Worm (Caenorhabditis elegans): ENCODE measurements around the gene mec-4.
"Not testable (repeated sequence)": the region's sequence is repeated elsewhere in the genome, so short reads cannot be mapped to it uniquely, and the experiment has no call there.

The mec-4 gene

DNA sequence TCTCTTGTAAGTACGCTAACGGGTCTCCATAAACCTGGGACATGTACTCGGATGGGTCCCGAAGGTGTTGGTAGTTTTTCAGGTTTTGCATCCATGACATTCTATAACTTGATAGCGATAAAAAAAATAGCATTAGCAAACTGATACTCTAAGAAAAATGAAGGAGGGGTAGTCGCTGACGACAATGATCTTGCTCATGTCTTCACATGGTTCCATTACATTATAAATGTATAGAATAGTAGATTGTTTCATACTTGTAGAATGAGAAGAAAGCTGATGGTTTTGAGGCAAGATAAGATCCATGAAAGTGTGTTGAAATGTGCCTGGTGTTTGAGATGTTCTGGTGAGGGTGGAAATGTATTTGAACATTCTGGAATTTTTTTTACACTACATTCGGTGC is at the start of gene mec-4:
Gene mec-4 (minus strand): TSS at position 101 of the 400 bp plus-strand sequence.
- TF ChIP-seq W03F9.2 (tag; optimal IDR thresholded peaks at IDR 0.05) (no peak), dao-5 (tag; optimal IDR thresholded peaks at IDR 0.05) (no peak), him-1 (tag; optimal IDR thresholded peaks at IDR 0.05) (no peak)

DNA sequence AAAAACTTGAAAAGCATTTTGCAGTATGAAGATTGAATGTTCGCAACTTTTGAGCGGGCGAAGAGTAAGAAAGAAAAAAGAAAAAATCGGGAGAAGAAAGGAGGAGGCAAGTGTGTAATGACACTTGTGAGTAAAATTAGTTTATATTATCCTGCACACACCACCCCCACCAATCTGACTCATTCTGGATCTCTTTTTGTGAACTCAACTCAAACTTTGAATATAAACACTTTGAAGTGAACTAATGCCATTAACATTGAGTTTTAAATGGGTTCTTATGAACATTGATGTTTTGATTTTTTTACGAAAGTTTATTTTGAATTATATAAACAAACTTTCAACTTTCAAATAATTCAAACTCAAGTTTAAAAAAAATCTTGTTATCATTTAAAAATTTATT is 38.0 kb upstream of the mec-4 start, which contains the start of gene F41G4.8:
Gene F41G4.8 (minus strand): TSS at position 101 of the 400 bp plus-strand sequence.
- TF ChIP-seq dao-5 (tag; optimal IDR thresholded peaks at IDR 0.05) (no peak), him-1 (tag; optimal IDR thresholded peaks at IDR 0.05) (no peak), W03F9.2 (tag; optimal IDR thresholded peaks at IDR 0.05) (no peak)

DNA sequence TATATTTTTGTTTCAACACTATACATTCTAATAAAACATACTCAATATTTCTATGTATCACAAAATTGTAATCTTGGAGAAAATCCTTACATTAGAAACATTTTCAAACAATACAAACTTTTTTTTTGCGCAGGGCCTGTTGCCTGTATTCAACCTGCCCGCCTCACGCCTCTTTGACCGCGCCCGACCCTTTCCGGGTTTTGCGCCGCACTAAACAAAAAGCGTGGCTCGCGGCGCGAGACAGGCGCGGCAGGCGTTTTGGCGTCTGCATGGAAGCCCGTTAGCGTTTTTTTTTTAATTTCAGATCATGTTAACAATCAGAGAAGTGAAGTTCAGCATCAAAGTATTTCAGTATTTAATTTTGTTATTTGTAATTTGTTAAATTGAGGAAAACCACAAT is 36.0 kb upstream of the mec-4 start:
- TF ChIP-seq W03F9.2 (tag; optimal IDR thresholded peaks at IDR 0.05), result no peak
- TF ChIP-seq dao-5 (tag; optimal IDR thresholded peaks at IDR 0.05), result no peak
- TF ChIP-seq him-1 (tag; optimal IDR thresholded peaks at IDR 0.05), result no peak

DNA sequence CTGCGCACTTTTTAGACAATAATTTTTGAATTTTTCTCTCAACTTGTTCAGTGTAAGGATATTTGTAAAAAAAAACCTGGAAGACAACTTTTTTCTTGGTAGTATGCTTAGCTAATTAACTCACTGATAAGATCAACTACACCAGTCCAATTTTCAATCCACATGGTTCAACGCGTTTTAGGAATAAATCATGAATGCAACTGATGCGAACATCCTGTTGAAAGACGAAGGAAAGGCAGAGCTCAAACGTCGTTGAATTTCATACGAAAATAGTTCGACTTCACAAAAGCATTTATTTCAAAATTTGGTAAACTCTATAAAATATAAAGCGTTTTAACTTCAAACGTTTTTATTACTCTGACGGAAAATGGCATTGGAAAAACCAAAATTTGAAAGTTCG is 33.8 kb upstream of the mec-4 start, which contains the start of gene dyla-1:
Gene dyla-1 (plus strand): TSS at position 301 of the 400 bp plus-strand sequence.
- TF ChIP-seq him-1 (tag; optimal IDR thresholded peaks at IDR 0.05) (no peak), W03F9.2 (tag; optimal IDR thresholded peaks at IDR 0.05) (no peak), dao-5 (tag; optimal IDR thresholded peaks at IDR 0.05) (no peak)

DNA sequence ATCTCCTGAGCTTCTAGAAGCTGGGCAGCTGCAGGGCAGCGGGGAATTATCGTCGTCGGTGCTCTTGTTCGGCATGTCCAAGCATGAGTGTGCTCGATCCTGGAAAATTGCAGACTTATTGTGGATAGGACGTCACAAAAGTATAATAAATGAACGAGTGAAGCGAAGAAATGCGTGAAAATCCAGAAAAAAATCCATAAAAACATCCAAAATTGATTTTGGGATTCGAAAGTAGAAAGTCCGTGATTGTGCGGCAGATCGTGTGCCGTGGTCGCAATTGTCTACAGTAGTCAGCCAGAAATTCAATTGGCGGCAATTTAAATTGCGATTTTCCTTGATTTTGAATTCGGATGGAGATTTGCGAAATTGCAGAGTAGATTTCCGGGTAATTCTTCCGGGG is 29.4 kb upstream of the mec-4 start, which contains the start of gene F41G4.7:
Gene F41G4.7 (minus strand): TSS at position 101 of the 400 bp plus-strand sequence.
- TF ChIP-seq dao-5 (tag; optimal IDR thresholded peaks at IDR 0.05), result no peak
- no peak for TF ChIP-seq W03F9.2 (tag; optimal IDR thresholded peaks at IDR 0.05)
- TF ChIP-seq him-1 (tag; optimal IDR thresholded peaks at IDR 0.05), result no peak

DNA sequence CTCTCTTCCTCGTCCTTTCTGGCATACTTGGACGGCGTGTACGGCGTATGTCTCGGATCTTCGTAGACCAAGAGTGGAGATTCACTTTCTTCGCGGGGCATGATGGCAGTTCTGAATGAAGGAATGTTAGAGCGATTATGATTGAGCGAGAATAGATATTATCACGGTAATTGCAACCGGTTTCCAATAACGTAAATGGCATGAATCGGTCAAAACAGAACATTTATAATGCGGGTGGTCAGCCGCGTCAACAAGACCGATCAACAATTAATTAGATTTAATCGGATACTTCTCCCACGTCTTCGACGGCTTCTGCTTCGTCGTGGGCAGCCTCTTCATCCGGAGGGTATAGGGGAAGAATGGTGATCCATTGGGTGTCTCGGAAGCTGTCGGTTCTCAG is 27.8 kb upstream of the mec-4 start, which contains the start of gene F41G4.13:
Gene F41G4.13 (minus strand): TSS at position 101 of the 400 bp plus-strand sequence.
- TF ChIP-seq him-1, W03F9.2, dao-5 (tag; optimal IDR thresholded peaks at IDR 0.05): not testable (repeated sequence)

DNA sequence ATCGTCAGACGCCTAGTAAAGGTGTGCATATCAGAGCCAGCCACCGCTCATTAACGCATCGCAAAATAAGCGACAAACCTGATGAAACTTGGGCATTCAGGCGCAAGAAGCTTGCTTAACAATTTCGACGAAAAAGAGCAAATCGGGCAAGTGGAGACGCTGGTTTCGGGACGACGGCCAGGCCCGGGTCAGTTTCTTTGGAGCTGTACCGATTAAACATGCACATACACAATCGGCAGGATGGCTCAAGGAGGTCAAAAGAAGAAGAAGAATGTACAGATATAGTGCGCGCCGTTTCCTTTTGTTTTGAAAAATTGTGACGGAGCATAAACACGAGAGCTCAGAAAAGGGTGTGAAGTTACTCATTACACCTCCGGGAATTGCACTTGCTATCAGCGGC is 19.6 kb upstream of the mec-4 start:
- TF ChIP-seq W03F9.2 (tag; optimal IDR thresholded peaks at IDR 0.05), result no peak
- TF ChIP-seq him-1 (tag; optimal IDR thresholded peaks at IDR 0.05), result no peak
- no peak for TF ChIP-seq dao-5 (tag; optimal IDR thresholded peaks at IDR 0.05)

DNA sequence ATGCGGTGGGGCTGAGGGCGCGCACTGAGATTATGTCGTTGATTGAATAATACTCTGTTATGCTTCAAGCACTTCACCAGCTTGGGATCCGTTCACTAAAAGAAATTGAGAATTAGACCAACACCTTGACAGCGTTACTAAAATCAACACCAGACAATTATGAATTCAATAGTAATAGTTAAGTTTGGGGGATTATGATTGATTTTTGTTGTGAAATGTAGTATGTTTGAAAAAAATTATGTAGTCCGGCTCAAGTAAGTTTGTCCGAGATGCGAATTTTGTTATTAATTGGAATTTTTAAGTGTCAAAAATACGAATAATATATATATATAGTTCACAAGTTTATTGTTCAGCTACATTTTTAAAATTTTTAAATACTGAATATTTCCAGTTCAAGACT is 18.4 kb upstream of the mec-4 start, which contains the start of gene sto-5:
Gene sto-5 (minus strand): TSS at position 101 of the 400 bp plus-strand sequence.
- no peak for TF ChIP-seq W03F9.2 (tag; optimal IDR thresholded peaks at IDR 0.05)
- TF ChIP-seq dao-5 (tag; optimal IDR thresholded peaks at IDR 0.05), result no peak
- no peak for TF ChIP-seq him-1 (tag; optimal IDR thresholded peaks at IDR 0.05)

DNA sequence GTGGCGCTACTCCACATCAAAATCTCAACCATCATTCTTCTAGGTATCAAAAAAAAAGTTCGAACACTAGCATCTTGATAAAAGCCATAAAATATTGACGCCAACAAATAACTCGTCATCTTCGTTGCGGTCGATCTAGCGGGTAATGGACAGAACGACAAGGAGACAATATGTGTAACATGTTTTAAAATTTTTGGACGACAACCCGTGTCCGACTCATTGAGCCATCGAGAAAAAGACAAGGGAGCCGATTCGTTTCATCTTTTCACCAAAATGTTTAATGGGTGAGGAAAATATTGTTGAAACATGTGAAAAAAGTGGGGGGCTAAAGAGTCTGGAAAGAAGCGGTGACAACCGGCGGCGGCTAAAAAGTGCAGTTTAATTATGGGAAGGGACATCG is 14.6 kb upstream of the mec-4 start:
- TF ChIP-seq W03F9.2 (tag; optimal IDR thresholded peaks at IDR 0.05) (no peak), him-1 (tag; optimal IDR thresholded peaks at IDR 0.05) (no peak), dao-5 (tag; optimal IDR thresholded peaks at IDR 0.05) (no peak)

DNA sequence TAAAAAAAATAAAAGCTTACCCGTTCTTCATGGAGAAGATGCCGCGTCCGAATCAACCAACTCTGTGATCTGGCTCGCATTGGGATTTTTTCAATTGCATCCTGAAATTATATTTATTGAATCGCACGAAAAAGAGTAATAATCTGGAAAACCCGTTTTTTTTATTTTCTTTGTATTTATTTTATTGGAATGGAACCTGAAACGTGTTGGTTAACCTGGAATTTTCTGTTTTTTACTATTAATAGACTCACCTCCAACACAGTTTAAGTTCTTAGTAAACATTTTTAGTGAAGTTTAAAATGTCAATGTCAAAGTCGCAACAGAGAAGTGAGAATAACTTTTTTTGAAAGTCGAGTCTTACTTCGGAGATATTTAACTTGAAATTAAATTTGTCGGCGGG is 11.4 kb upstream of the mec-4 start:
- no peak for TF ChIP-seq him-1 (tag; optimal IDR thresholded peaks at IDR 0.05)
- TF ChIP-seq dao-5 (tag; optimal IDR thresholded peaks at IDR 0.05), result no peak
- TF ChIP-seq W03F9.2 (tag; optimal IDR thresholded peaks at IDR 0.05), result no peak

DNA sequence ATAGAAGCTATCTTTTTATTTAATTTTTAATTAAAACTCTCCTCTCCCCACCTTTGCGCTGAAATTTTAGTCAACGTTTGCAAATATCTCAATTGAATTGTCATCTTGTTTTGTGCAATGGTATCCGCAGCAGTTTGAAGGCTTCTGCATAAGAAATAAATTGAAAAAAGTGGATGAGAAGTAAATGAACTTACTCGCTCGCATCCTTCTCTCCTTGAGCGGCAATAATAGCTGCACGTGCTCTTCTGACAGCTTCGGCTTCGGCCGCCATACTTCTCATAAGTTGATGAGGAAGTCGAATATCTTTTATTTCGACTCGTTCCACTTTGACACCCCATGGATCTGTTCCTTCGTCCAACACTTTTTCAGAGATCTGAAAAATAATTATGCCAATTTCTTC is 9.9 kb upstream of the mec-4 start:
- TF ChIP-seq dao-5 (tag; optimal IDR thresholded peaks at IDR 0.05), result no peak
- no peak for TF ChIP-seq W03F9.2 (tag; optimal IDR thresholded peaks at IDR 0.05)
- no peak for TF ChIP-seq him-1 (tag; optimal IDR thresholded peaks at IDR 0.05)

DNA sequence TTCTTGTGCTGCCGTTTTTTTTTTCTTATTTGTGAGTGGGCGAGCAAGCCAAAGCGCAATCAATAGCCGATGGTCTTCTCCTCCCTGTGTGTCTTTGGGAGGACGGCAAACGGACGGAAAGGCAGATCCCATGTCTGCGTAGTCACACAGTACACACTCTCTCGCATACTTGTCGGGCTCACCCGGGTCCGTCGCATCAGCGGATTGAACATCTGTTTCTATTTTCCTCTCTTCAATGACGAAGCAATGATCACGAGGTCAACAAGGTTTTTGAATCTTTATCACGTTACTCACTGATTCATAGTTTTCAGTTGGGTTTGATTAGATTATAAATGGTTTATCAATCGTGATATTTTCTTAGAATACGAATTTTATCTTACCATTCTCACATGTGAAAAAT is 8.6 kb upstream of the mec-4 start:
- TF ChIP-seq W03F9.2 (tag; optimal IDR thresholded peaks at IDR 0.05), result no peak
- TF ChIP-seq him-1 (tag; optimal IDR thresholded peaks at IDR 0.05), result no peak
- TF ChIP-seq dao-5 (tag; optimal IDR thresholded peaks at IDR 0.05), result no peak

DNA sequence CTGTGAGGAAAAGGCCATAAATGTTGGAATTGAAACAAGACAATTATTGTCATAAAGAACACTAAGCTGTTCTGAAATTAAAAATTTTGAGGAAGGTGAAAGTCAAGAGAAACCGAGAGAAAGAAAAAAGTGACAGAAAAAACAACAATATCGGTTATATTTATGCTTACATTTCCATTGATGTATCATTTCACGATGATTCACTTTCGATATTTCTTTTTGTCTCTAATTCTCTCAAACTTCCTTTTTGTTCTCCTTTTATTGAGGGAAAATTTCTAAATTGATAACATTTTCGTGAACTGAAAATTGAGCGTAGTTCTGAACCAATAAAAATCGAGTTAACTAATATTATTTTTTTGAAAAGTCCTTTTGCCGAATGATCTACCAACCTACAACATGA is 8.0 kb upstream of the mec-4 start:
- TF ChIP-seq dao-5 (tag; optimal IDR thresholded peaks at IDR 0.05) (no peak), W03F9.2 (tag; optimal IDR thresholded peaks at IDR 0.05) (no peak), him-1 (tag; optimal IDR thresholded peaks at IDR 0.05) (no peak)

DNA sequence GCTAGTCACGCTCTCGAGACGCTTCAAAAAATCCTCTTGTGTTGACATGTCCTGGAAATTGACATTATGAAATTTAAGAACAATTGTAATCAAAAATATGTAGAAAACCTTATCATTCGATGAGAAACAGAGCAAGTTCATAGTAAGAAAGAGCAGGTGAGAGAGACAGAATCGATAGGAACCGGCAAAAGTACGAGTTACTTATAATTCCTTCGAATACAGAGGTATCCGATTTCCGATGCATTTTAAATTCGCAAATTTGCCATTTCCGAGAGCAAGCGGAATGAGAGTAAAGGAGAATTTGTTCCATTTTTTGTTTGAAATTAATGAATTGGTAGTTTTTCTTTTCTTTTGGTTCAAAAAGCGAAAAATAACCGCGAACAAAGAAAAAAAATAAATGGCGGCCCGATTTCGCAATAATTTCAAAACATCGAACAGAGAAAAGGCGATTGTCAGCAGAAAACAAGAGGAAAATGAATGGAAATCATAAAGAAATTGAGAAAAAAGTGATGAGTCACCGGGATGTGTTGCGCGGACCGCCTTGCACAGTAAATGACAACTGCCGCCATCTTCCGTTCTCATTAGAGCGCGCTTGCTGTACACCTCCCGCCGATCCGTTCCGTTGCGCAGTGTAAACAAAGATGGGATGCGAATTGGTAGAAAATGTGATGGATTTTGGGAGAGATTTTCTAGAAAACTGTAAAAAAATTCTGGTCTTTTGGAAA is 6.9 kb upstream of the mec-4 start, which contains the start of gene cas-1:
Gene cas-1 (minus strand): TSS at position 51 of the 725 bp plus-strand sequence.
- TF ChIP-seq him-1 (tag; optimal IDR thresholded peaks at IDR 0.05) (no peak), W03F9.2 (tag; optimal IDR thresholded peaks at IDR 0.05) (no peak), dao-5 (tag; optimal IDR thresholded peaks at IDR 0.05) (no peak)
